Fruit fly (Drosophila melanogaster): Measurements from ENCODE around the gene CG32485.

- TF ChIP-seq psq (GFP tag; optimal IDR thresholded peaks at IDR 0.05) (peak; percentile 87), Abd-B (GFP tag; optimal IDR thresholded peaks at IDR 0.05) (no peak)
These were observed 3.6 kb upstream of the CG32485 start, which contains the start of the genes scramb2 and Sk2 for dm6 chr3L:3046325-3047156.
